Fruit fly (Drosophila melanogaster) whole organism, adult: ENCODE data around the gene CG14362.
A peak's percentile ranks its signal among the peaks of the same experiment; 100 is the strongest.

Experiments used
- CG11617 ChIP-seq: fragments of 200-800 bp; sonication (Bioruptor generic); optimal IDR thresholded peaks from 2 replicates; lab custom pipeline; 2017; ENCODE audit warnings: mild to moderate bottlenecking, missing biosample characterization, missing genetic modification reagents, missing genetic modification characterization
- CG12768 ChIP-seq: fragments of 200-800 bp; sonication (Bioruptor generic); optimal IDR thresholded peaks from 2 replicates; lab custom pipeline; 2017; ENCODE audit warnings: missing biosample characterization, missing genetic modification characterization, mild to moderate bottlenecking, moderate library complexity, missing genetic modification reagents
- CG14711 ChIP-seq: fragments of 200-800 bp; sonication (Bioruptor generic); optimal IDR thresholded peaks from 2 replicates; lab custom pipeline; 2018; ENCODE audit warnings: missing biosample characterization, mild to moderate bottlenecking, missing genetic modification characterization, moderate library complexity
- CG1620 ChIP-seq: fragments of 200-800 bp; sonication (Bioruptor generic); optimal IDR thresholded peaks from 2 replicates; lab custom pipeline; 2016; ENCODE audit warnings: missing biosample characterization, missing genetic modification characterization
- CG33017 ChIP-seq: fragments of 200-800 bp; sonication (Bioruptor generic); optimal IDR thresholded peaks from 2 replicates; lab custom pipeline; 2018; ENCODE audit warnings: missing biosample characterization, mild to moderate bottlenecking, missing genetic modification characterization, moderate library complexity
- CG5204 ChIP-seq: fragments of 200-800 bp; sonication (Bioruptor generic); optimal IDR thresholded peaks from 2 replicates; lab custom pipeline; 2016; ENCODE audit warnings: missing biosample characterization, missing genetic modification characterization
- CG7045 ChIP-seq: fragments of 200-800 bp; sonication (Bioruptor generic); optimal IDR thresholded peaks from 2 replicates; lab custom pipeline; 2017; ENCODE audit warnings: missing biosample characterization, mild to moderate bottlenecking, missing genetic modification characterization
- CG7101 ChIP-seq: fragments of 200-800 bp; sonication (Bioruptor generic); optimal IDR thresholded peaks from 2 replicates; lab custom pipeline; 2018; ENCODE audit warnings: missing biosample characterization, mild to moderate bottlenecking, missing genetic modification characterization, moderate library complexity
- Clk ChIP-seq: fragments of 200-800 bp; sonication (Bioruptor generic); optimal IDR thresholded peaks from 2 replicates; lab custom pipeline; 2017; ENCODE audit warnings: missing biosample characterization, missing genetic modification characterization
- Crg-1 ChIP-seq: fragments of 200-800 bp; sonication (Bioruptor generic); optimal IDR thresholded peaks from 2 replicates; lab custom pipeline; 2016; ENCODE audit warnings: missing biosample characterization, missing genetic modification characterization
- Hr96 ChIP-seq: fragments of 200-800 bp; sonication (Bioruptor generic); optimal IDR thresholded peaks from 2 replicates; lab custom pipeline; 2016; ENCODE audit warnings: missing biosample characterization, missing genetic modification characterization
- Mnt ChIP-seq: fragments of 200-800 bp; sonication (Bioruptor generic); optimal IDR thresholded peaks from 2 replicates; lab custom pipeline; 2016; ENCODE audit warnings: missing biosample characterization, mild to moderate bottlenecking, missing genetic modification characterization
- bab1 ChIP-seq: fragments of 200-800 bp; sonication (Bioruptor generic); optimal IDR thresholded peaks from 3 replicates; lab custom pipeline; 2019; ENCODE audit warnings: missing biosample characterization, mild to moderate bottlenecking, missing genetic modification characterization, moderate library complexity
- cic ChIP-seq: fragments of 200-800 bp; sonication (Bioruptor generic); optimal IDR thresholded peaks from 2 replicates; lab custom pipeline; 2017; ENCODE audit warnings: missing biosample characterization, mild to moderate bottlenecking, missing genetic modification characterization, moderate library complexity
- cnc ChIP-seq, 2 experiments: fragments of >200 bp; optimal IDR thresholded peaks; 2 replicates each; lab custom pipeline; 2017
- kay ChIP-seq: fragments of 200-800 bp; sonication (Bioruptor generic); peaks from one replicate; lab custom pipeline; 2016; ENCODE audit warnings: missing biosample characterization, missing genetic modification characterization, borderline replicate concordance
- ovo ChIP-seq: fragments of 200-800 bp; sonication (Bioruptor generic); optimal IDR thresholded peaks from 2 replicates; lab custom pipeline; 2016; ENCODE audit warnings: missing biosample characterization, missing genetic modification characterization
- pad ChIP-seq: fragments of 200-800 bp; sonication (Bioruptor generic); optimal IDR thresholded peaks from 3 replicates; lab custom pipeline; 2017; ENCODE audit warnings: missing biosample characterization, missing genetic modification characterization, mild to moderate bottlenecking, moderate library complexity, missing genetic modification reagents
- tj ChIP-seq: fragments of 200-800 bp; sonication (Bioruptor generic); optimal IDR thresholded peaks from 3 replicates; lab custom pipeline; 2017; ENCODE audit warnings: missing biosample characterization, mild to moderate bottlenecking, missing genetic modification characterization, moderate library complexity
- toe ChIP-seq: fragments of 200-800 bp; sonication (Bioruptor generic); optimal IDR thresholded peaks from 2 replicates; lab custom pipeline; 2016; ENCODE audit warnings: missing biosample characterization, missing genetic modification characterization

Gene CG14362

DNA sequence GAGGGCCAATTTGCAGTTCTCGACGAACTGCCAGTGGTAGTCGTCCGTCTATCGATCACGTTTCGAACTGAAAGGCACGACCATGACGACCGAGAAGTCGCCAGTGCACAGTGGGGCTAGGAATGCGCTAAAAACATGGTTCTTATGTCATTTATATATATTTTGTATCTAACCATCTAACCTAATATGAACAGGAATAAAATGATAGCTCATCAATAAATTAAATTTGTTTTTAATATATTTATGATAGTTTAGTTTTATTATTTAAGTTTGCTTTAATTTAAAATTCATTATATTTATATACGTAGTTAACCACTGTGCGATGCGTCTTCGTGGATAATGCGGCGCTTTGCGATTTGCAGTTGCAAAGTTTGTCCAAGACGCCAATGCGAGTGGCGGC, 11.6 kb downstream of the CG14362 start:
- TF ChIP-seq tj, result no peak
- no peak for TF ChIP-seq CG14711 (tag; lab: Kevin White, UChicago)
- TF ChIP-seq Mnt (GFP tag; lab: Kevin White, UChicago), result no peak
- TF ChIP-seq CG11617 (GFP tag; lab: Kevin White, UChicago), result no peak
- TF ChIP-seq Crg-1 (GFP tag; lab: Kevin White, UChicago), result no peak
- TF ChIP-seq kay, result no peak
- TF ChIP-seq cnc (optimal IDR thresholded peaks at IDR 0.05; lab: Kevin White, UChicago), result no peak
- no peak for TF ChIP-seq CG12768
- no peak for TF ChIP-seq ovo (GFP tag; lab: Kevin White, UChicago)
- no peak for TF ChIP-seq cic (GFP tag; lab: Kevin White, UChicago)
- no peak for TF ChIP-seq bab1 (GFP tag; lab: Kevin White, UChicago)
- no peak for TF ChIP-seq pad (GFP tag; lab: Kevin White, UChicago)
- no peak for TF ChIP-seq CG1620
- no peak for TF ChIP-seq CG33017 (tag; lab: Kevin White, UChicago)
- no peak for TF ChIP-seq Hr96 (GFP tag; lab: Kevin White, UChicago)

dm6 chr3R:13842532-13842931, 12.7 kb downstream of the CG14362 start:
- TF ChIP-seq kay (peak; percentile 12), ovo (GFP tag; lab: Kevin White, UChicago) (no peak)

- TF ChIP-seq CG12768 (no peak), CG7101 (tag; lab: Kevin White, UChicago) (no peak)
These were observed 14.3 kb downstream of the CG14362 start for dm6 chr3R:13840956-13841355.

- TF ChIP-seq kay, result peak; percentile 71
- no peak for TF ChIP-seq Clk (GFP tag; lab: Kevin White, UChicago)
- TF ChIP-seq CG11617 (GFP tag; lab: Kevin White, UChicago), result no peak
- no peak for TF ChIP-seq toe (GFP tag; lab: Kevin White, UChicago)
- no peak for TF ChIP-seq ovo (GFP tag; lab: Kevin White, UChicago)
- no peak for TF ChIP-seq CG1620
- TF ChIP-seq CG33017 (tag; lab: Kevin White, UChicago), result no peak
- no peak for TF ChIP-seq CG7045
- no peak for TF ChIP-seq CG12768
- no peak for TF ChIP-seq pad (GFP tag; lab: Kevin White, UChicago)
- TF ChIP-seq CG14711 (tag; lab: Kevin White, UChicago), result peak; percentile 19
These were observed 15.3 kb downstream of the CG14362 start, which contains the start of gene CG31495 for dm6 chr3R:13839883-13840412. TSS of gene CG31495 (minus strand) at chr3R:13839934.

dm6 chr3R:13837807-13838206, 17.4 kb downstream of the CG14362 start, which contains the start of gene Nsf2:
TSS of gene Nsf2 (minus strand) at chr3R:13837991.
- no peak for TF ChIP-seq Hr96 (GFP tag; lab: Kevin White, UChicago)
- TF ChIP-seq Clk (GFP tag; lab: Kevin White, UChicago), result no peak
- no peak for TF ChIP-seq pad (GFP tag; lab: Kevin White, UChicago)
- no peak for TF ChIP-seq kay
- TF ChIP-seq CG11617 (GFP tag; lab: Kevin White, UChicago), result no peak
- peak; percentile 42 for TF ChIP-seq bab1 (GFP tag; lab: Kevin White, UChicago)
- peak; percentile 3 for TF ChIP-seq Crg-1 (GFP tag; lab: Kevin White, UChicago)
- TF ChIP-seq Mnt (GFP tag; lab: Kevin White, UChicago), result no peak
- no peak for TF ChIP-seq cnc (optimal IDR thresholded peaks at IDR 0.05; lab: Kevin White, UChicago)
- peak; percentile 22 for TF ChIP-seq CG7101 (tag; lab: Kevin White, UChicago)
- no peak for TF ChIP-seq CG33017 (tag; lab: Kevin White, UChicago)
- no peak for TF ChIP-seq CG5204 (GFP tag; lab: Kevin White, UChicago)
- peak; percentile 5 for TF ChIP-seq CG1620
- TF ChIP-seq cic (GFP tag; lab: Kevin White, UChicago), result peak; percentile 2
- TF ChIP-seq CG7045, result no peak
- no peak for TF ChIP-seq CG12768
- no peak for TF ChIP-seq toe (GFP tag; lab: Kevin White, UChicago)
- TF ChIP-seq ovo (GFP tag; lab: Kevin White, UChicago), result no peak
- TF ChIP-seq tj, result no peak
- peak; percentile 88 for TF ChIP-seq CG14711 (tag; lab: Kevin White, UChicago)

DNA sequence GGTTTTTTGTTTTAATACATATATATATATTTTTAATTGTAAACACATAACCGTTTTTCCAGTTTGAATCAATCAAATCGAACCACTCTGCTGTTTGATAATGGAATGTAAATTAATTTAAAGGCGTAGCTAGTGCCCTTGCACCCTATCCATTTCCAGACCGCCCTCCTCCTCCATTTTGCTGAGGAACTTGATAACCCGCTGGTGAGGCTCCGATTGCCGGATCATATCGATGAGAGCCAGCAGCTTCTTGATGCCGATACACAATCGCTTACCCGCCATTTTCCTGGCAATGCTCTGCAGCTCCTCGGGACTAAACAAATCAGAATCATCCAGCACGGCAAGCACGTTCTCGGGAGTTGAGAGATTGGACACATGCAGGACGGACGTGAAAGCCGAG, 20.7 kb downstream of the CG14362 start:
- TF ChIP-seq Crg-1 (GFP tag; lab: Kevin White, UChicago) (no peak), pad (GFP tag; lab: Kevin White, UChicago) (no peak), CG5204 (GFP tag; lab: Kevin White, UChicago) (no peak), ovo (GFP tag; lab: Kevin White, UChicago) (no peak), tj (no peak), CG33017 (tag; lab: Kevin White, UChicago) (no peak), cic (GFP tag; lab: Kevin White, UChicago) (no peak), CG12768 (no peak), toe (GFP tag; lab: Kevin White, UChicago) (no peak)

dm6 chr3R:13833515-13833914, 21.7 kb downstream of the CG14362 start:
- no peak for TF ChIP-seq toe (GFP tag; lab: Kevin White, UChicago)
